Fruit fly (Drosophila melanogaster): ENCODE measurements around the gene Calx.

The Calx gene

dm6 chr3R:20956875-20957874, 20.8 kb upstream of the Calx start (continued):
- TF ChIP-seq insv (GFP tag; optimal IDR thresholded peaks at IDR 0.05) (peak in 1 of 2 experiments; percentile 72), CG18476 (GFP tag; optimal IDR thresholded peaks at IDR 0.05) (peak; percentile 91), Meics (GFP tag; optimal IDR thresholded peaks at IDR 0.05) (peak; percentile 96), Dref (GFP tag; IDR thresholded peaks at IDR 0.05) (no peak; the same call in 1 of the 2 replicates), luna (GFP tag; optimal IDR thresholded peaks at IDR 0.05) (peak; percentile 39), CG14710 (tag; optimal IDR thresholded peaks at IDR 0.05) (peak; percentile 84), CG4854 (GFP tag; optimal IDR thresholded peaks at IDR 0.05) (peak; percentile 77), pita (GFP tag; optimal IDR thresholded peaks at IDR 0.05) (no peak), CG30403 (GFP tag; optimal IDR thresholded peaks at IDR 0.05) (peak; percentile 96), Lpt (GFP tag; optimal IDR thresholded peaks at IDR 0.05) (no peak), Bgb (GFP tag; IDR thresholded peaks at IDR 0.05; ENCODE audit: partially characterized antibody) (peak; percentile 69), ro (GFP tag; IDR thresholded peaks at IDR 0.05) (peak; percentile 49; the same call in 1 of the 2 replicates), Dip2 (GFP tag; IDR thresholded peaks at IDR 0.05) (no peak), Dll (GFP tag; IDR thresholded peaks at IDR 0.05; ENCODE audit: partially characterized antibody) (no peak), Side (GFP tag; optimal IDR thresholded peaks at IDR 0.05) (peak; percentile 65), ranshi (GFP tag; IDR thresholded peaks at IDR 0.05) (peak; percentile 35), Fer2 (tag; optimal IDR thresholded peaks at IDR 0.05) (peak; percentile 74), CG13424 (tag; optimal IDR thresholded peaks at IDR 0.05) (peak; percentile 93), NfI (GFP tag; optimal IDR thresholded peaks at IDR 0.05) (peak; percentile 85), Tbp (GFP tag; optimal IDR thresholded peaks at IDR 0.05) (no peak), D19B (GFP tag; optimal IDR thresholded peaks at IDR 0.05) (peak; percentile 85), Blimp-1 (GFP tag; optimal IDR thresholded peaks at IDR 0.05) (peak; percentile 84), prd (optimal IDR thresholded peaks at IDR 0.05) (no peak), prd (GFP tag; IDR thresholded peaks at IDR 0.05) (peak; percentile 64; the same call in 2 of the 3 replicates), CHES-1-like (GFP tag; optimal IDR thresholded peaks at IDR 0.05) (peak; percentile 63), CG31441 (GFP tag; IDR thresholded peaks at IDR 0.05) (peak; percentile 90), CG6854 (GFP tag; optimal IDR thresholded peaks at IDR 0.05) (peak; percentile 89), ssp (GFP tag; IDR thresholded peaks at IDR 0.05) (peak; percentile 32; the same call in 1 of the 2 replicates), Spps (tag; optimal IDR thresholded peaks at IDR 0.05) (peak; percentile 11), tin (GFP tag; optimal IDR thresholded peaks at IDR 0.05) (peak; percentile 81), CG10543 (GFP tag; optimal IDR thresholded peaks at IDR 0.05) (peak; percentile 95), CG4820 (GFP tag; optimal IDR thresholded peaks at IDR 0.05) (peak; percentile 79), amos (GFP tag; IDR thresholded peaks at IDR 0.05; ENCODE audit: partially characterized antibody) (peak; percentile 46; the same call in 1 of the 2 replicates), CG2129 (GFP tag; IDR thresholded peaks at IDR 0.05; ENCODE audit: partially characterized antibody) (no peak), fd96Cb (tag; optimal IDR thresholded peaks at IDR 0.05) (peak; percentile 89), dati (GFP tag; IDR thresholded peaks at IDR 0.05) (no peak), D19A (tag; optimal IDR thresholded peaks at IDR 0.05) (peak; percentile 81), CG18011 (GFP tag; optimal IDR thresholded peaks at IDR 0.05) (peak; percentile 68), gro (GFP tag; optimal IDR thresholded peaks at IDR 0.05) (peak; percentile 75), trem (tag; optimal IDR thresholded peaks at IDR 0.05) (peak; percentile 40), croc (GFP tag; conservative IDR thresholded peaks at IDR 0.05) (peak; percentile 38; the same call in 1 of the 3 replicates), eve (GFP tag; optimal IDR thresholded peaks at IDR 0.05) (peak in 1 of 2 experiments; percentile 96), MTF-1 (GFP tag; optimal IDR thresholded peaks at IDR 0.05; ENCODE audit: borderline replicate concordance) (peak; percentile 26), Sin3A (optimal IDR thresholded peaks at IDR 0.05) (no peak), bab2 (GFP tag; optimal IDR thresholded peaks at IDR 0.05) (peak; percentile 88), cas (GFP tag; IDR thresholded peaks at IDR 0.05) (no peak), Lhr (GFP tag; optimal IDR thresholded peaks at IDR 0.05) (peak; percentile 57), CG11695 (GFP tag; IDR thresholded peaks at IDR 0.05) (peak; percentile 71)
